Worm (Caenorhabditis elegans): Measurements from ENCODE around the gene toe-2.

ce11 chrII:6470985-6471384 is 50.2 kb downstream of the toe-2 start, which contains the start of gene dgk-5:
- no peak for TF ChIP-seq ref-1 (GFP tag; conservative IDR thresholded peaks at IDR 0.05)
- TF ChIP-seq flt-1 (GFP tag; IDR thresholded peaks at IDR 0.05): no peak
- no peak for TF ChIP-seq ztf-29 (GFP tag; IDR thresholded peaks at IDR 0.05)
- no peak for TF ChIP-seq tab-1 (GFP tag; IDR thresholded peaks at IDR 0.05)
- no peak for TF ChIP-seq T22C8.4 (GFP tag; IDR thresholded peaks at IDR 0.05)
- no peak for TF ChIP-seq ztf-23 (GFP tag; IDR thresholded peaks at IDR 0.05)

Measured in whole organism, midembryonic.